Fruit fly (Drosophila melanogaster): ENCODE results near the gene Cp36.

- TF ChIP-seq Myc (optimal IDR thresholded peaks at IDR 0.05) (no peak), Sin3A (optimal IDR thresholded peaks at IDR 0.05) (no peak), insv (optimal IDR thresholded peaks at IDR 0.05) (no peak)
Observed at dm6 chrX:8512251-8512650, 33.1 kb downstream of the Cp36 start.

All from Kc167 (cell line).